Fruit fly (Drosophila melanogaster): ENCODE results near the gene Mcm3.

Mcm3 gene

dm6 chrX:5338435-5338834 lies 14.8 kb downstream of the Mcm3 start (continued):
- TF ChIP-seq emc (GFP tag; optimal IDR thresholded peaks at IDR 0.05) (no peak), btn (GFP tag; optimal IDR thresholded peaks at IDR 0.05) (no peak), CG17912 (GFP tag; optimal IDR thresholded peaks at IDR 0.05) (no peak), dmrt99B (tag; optimal IDR thresholded peaks at IDR 0.05) (peak; percentile 4), CG4730 (GFP tag; IDR thresholded peaks at IDR 0.05) (no peak), Med (GFP tag) (peak; percentile 70), odd (GFP tag; optimal IDR thresholded peaks at IDR 0.05) (no peak), Sin3A (optimal IDR thresholded peaks at IDR 0.05) (no peak), CG30431 (GFP tag; optimal IDR thresholded peaks at IDR 0.05) (no peak), Hmr (GFP tag; optimal IDR thresholded peaks at IDR 0.05) (peak; percentile 19), vvl (GFP tag; IDR thresholded peaks at IDR 0.05) (no peak), CG8944 (GFP tag; optimal IDR thresholded peaks at IDR 0.05) (no peak), sisA (GFP tag; IDR thresholded peaks at IDR 0.05) (peak; percentile 19; the same call in 1 of the 2 replicates), CG11504 (tag; optimal IDR thresholded peaks at IDR 0.05) (peak; percentile 13), CG9932 (GFP tag; IDR thresholded peaks at IDR 0.05) (peak; percentile 21; the same call in 1 of the 2 replicates), CG34224 (GFP tag; IDR thresholded peaks at IDR 0.05; ENCODE audit: partially characterized antibody) (no peak), CG13424 (tag; optimal IDR thresholded peaks at IDR 0.05) (no peak), pnt (GFP tag; optimal IDR thresholded peaks at IDR 0.05) (no peak), tx (GFP tag; optimal IDR thresholded peaks at IDR 0.05) (no peak), gsb-n (tag; optimal IDR thresholded peaks at IDR 0.05) (no peak), Tbp (GFP tag; optimal IDR thresholded peaks at IDR 0.05) (no peak)

dm6 chrX:5339970-5340369 lies 16.3 kb downstream of the Mcm3 start, which contains the start of gene SK:
Gene SK, plus strand, starts transcription at chrX:5340236.
- TF ChIP-seq CG10654 (GFP tag; optimal IDR thresholded peaks at IDR 0.05): no peak
- no peak for TF ChIP-seq hkb (optimal IDR thresholded peaks at IDR 0.05)
- TF ChIP-seq hkb (GFP tag; IDR thresholded peaks at IDR 0.05): 0 out of 2 replicates have a peak, but pooled peaks have one; percentile 18
- peak; percentile 57; the same call in 2 of the 3 replicates for TF ChIP-seq ken (GFP tag; IDR thresholded peaks at IDR 0.05)
- peak; percentile 50 for TF ChIP-seq Adf1 (GFP tag; IDR thresholded peaks at IDR 0.05)
- TF ChIP-seq H15 (GFP tag; IDR thresholded peaks at IDR 0.05): no peak
- TF ChIP-seq CG12071 (GFP tag; optimal IDR thresholded peaks at IDR 0.05): peak; percentile 4
- peak; percentile 39 for TF ChIP-seq sens (GFP tag)
- peak; percentile 31 for TF ChIP-seq sqz (GFP tag; optimal IDR thresholded peaks at IDR 0.05)
- peak; percentile 48; the same call in 1 of the 2 replicates for TF ChIP-seq CG32532 (GFP tag; IDR thresholded peaks at IDR 0.05)
- no peak for TF ChIP-seq CG32767 (GFP tag; IDR thresholded peaks at IDR 0.05)
- TF ChIP-seq CG12104 (GFP tag; optimal IDR thresholded peaks at IDR 0.05): no peak
- peak; percentile 26; the same call in 1 of the 2 replicates for TF ChIP-seq CG13287 (GFP tag; IDR thresholded peaks at IDR 0.05; ENCODE audit: partially characterized antibody)
- peak; percentile 30 for TF ChIP-seq onecut (GFP tag; IDR thresholded peaks at IDR 0.05)
- TF ChIP-seq CG15479 (GFP tag; optimal IDR thresholded peaks at IDR 0.05): no peak
- no peak for TF ChIP-seq CG8290 (GFP tag; optimal IDR thresholded peaks at IDR 0.05)
- peak in 1 of 2 experiments; percentile 41 for TF ChIP-seq CG8290 (tag; optimal IDR thresholded peaks at IDR 0.05)
- no peak for TF ChIP-seq CG7786 (GFP tag; optimal IDR thresholded peaks at IDR 0.05)
- TF ChIP-seq ato (GFP tag; IDR thresholded peaks at IDR 0.05; ENCODE audit: partially characterized antibody): peak; percentile 12; the same call in 1 of the 2 replicates
- no peak for TF ChIP-seq Nf-YB (GFP tag; optimal IDR thresholded peaks at IDR 0.05)
- 0 out of 3 replicates have a peak, but pooled peaks have one; percentile 22 for TF ChIP-seq Dbx (GFP tag; IDR thresholded peaks at IDR 0.05)
- no peak for TF ChIP-seq CG32772 (GFP tag; IDR thresholded peaks at IDR 0.05)
- peak; percentile 10 for TF ChIP-seq lab (GFP tag; optimal IDR thresholded peaks at IDR 0.05)
- TF ChIP-seq Drgx (GFP tag; IDR thresholded peaks at IDR 0.05): 0 out of 2 replicates have a peak, but pooled peaks have one; percentile 20
- TF ChIP-seq CG3847 (GFP tag; IDR thresholded peaks at IDR 0.05): 0 out of 2 replicates have a peak, but pooled peaks have one; percentile 21
- peak; percentile 64 to 76 for TF ChIP-seq Trl (optimal IDR thresholded peaks at IDR 0.05)
- no peak for TF ChIP-seq Trl (GFP tag; optimal IDR thresholded peaks at IDR 0.05)
- no peak for TF ChIP-seq MTF-1 (GFP tag; optimal IDR thresholded peaks at IDR 0.05; ENCODE audit: borderline replicate concordance)
- TF ChIP-seq z (GFP tag; IDR thresholded peaks at IDR 0.05): peak; percentile 69; the same call in 2 of the 3 replicates
- TF ChIP-seq yki (optimal IDR thresholded peaks at IDR 0.05): peak; percentile 27
- peak; percentile 41 for TF ChIP-seq CG12769 (tag; optimal IDR thresholded peaks at IDR 0.05)
- TF ChIP-seq CG8765 (GFP tag; IDR thresholded peaks at IDR 0.05): 0 out of 2 replicates have a peak, but pooled peaks have one; percentile 10
